Fruit fly (Drosophila melanogaster): ENCODE measurements around the gene Cbp20.

Gene Cbp20

DNA sequence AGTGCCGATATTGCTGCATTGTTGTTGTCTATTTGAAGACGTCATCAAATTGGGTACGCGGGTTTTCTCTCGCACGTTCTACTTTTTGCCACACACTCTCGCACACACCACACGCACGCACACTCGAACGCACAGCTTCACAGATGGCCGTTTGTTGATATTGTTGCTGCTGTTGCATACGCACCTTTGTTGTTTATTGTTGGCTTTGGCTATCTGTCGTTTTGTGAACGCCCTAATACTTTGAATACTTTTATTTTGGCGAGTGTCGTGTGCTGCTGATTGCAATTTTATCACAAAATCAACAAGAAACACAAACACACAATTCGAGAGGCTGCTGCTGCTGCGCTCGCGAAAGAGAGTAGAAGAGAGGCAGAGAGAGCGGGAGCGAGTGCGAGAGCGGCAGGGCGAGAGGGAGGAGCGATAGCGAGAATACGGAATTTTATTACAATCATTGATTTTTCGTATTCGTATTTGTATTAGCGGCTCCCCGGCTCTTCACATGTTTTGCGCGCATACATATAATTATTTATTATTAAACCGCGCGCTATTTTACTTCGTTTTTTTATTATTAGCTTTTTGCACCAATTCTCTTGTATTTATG is 34.2 kb downstream of the Cbp20 start (continued):
- TF ChIP-seq CG8632 (GFP tag; optimal IDR thresholded peaks at IDR 0.05) (peak; percentile 45), fd85E (GFP tag; optimal IDR thresholded peaks at IDR 0.05) (peak; percentile 53), CG3919 (GFP tag; optimal IDR thresholded peaks at IDR 0.05) (no peak), Ets96B (tag; optimal IDR thresholded peaks at IDR 0.05) (no peak), ss (GFP tag; optimal IDR thresholded peaks at IDR 0.05) (peak; percentile 24 to 43), CG9139 (GFP tag; optimal IDR thresholded peaks at IDR 0.05) (peak; percentile 37), Eip93F (GFP tag; optimal IDR thresholded peaks at IDR 0.05) (no peak), fkh (GFP tag; optimal IDR thresholded peaks at IDR 0.05) (peak; percentile 97)

DNA sequence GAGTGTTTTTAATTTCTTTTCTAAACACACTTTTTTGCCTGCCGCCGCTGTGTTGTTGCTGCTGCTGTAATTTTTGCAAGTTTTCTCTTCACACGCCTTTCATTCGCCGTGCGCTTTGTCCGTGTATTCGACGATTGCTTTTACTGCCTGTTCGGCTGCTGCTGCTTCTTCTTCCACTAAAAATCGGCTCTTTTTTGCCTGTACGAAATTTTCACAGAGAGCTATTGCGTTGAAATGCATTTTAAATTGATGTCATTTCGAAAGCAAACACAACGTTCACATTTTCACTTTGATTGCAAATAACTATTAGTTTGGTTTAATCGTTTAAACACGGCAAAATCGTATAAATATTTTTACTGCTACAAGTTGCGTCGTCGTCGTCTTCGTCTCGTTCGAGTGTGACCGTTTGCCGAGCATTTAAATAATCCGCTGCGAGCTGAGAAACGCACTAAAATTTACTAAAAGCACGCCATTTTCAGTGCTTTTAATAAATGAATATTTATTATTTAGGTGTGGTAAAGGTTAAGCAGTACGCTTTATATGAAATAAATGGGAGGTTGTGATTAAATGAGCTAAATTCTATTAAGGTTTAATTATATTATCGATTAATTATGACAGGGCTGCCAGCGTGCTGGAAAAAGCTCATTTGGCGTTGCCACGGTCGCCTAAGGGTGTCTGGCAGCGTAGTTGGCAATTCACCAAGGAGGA is 34.9 kb downstream of the Cbp20 start, which contains the start of the genes Ssdp and CG7985:
Ssdp (minus strand) TSS at position 419 of the 708 bp plus-strand sequence.
CG7985 (plus strand) TSS at position 681 of the 708 bp plus-strand sequence.
- TF ChIP-seq Met (GFP tag; optimal IDR thresholded peaks at IDR 0.05) (peak; percentile 11), CG34406 (GFP tag; optimal IDR thresholded peaks at IDR 0.05) (no peak), CG6854 (GFP tag; optimal IDR thresholded peaks at IDR 0.05) (peak; percentile 14), Sox15 (GFP tag; optimal IDR thresholded peaks at IDR 0.05) (no peak), pdm3 (GFP tag; optimal IDR thresholded peaks at IDR 0.05) (peak; percentile 23), Smox (GFP tag; optimal IDR thresholded peaks at IDR 0.05) (peak; percentile 11)

DNA sequence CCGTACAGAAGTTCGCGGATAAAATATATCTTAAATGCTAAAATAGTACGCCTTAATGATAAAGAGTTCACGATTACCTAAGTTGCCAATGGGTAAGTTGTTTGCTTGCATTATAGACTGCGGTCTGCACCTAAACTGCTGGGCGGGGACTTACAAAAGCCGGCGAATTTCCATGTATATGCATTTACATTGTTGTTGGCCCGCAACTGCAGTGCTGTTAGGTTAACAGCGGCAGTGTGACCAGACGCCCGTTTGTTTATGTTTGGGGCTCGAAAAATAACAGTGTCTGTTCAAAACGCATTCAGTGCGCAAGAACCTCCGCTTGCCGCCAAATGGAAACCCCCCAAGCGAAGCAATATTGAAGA is 35.4 kb downstream of the Cbp20 start:
- TF ChIP-seq dac (GFP tag; optimal IDR thresholded peaks at IDR 0.05) (no peak), Eip75B (GFP tag; optimal IDR thresholded peaks at IDR 0.05) (no peak), dsx (GFP tag; optimal IDR thresholded peaks at IDR 0.05; ENCODE audit: poor library complexity, severe bottlenecking) (peak; percentile 89), CG11294 (GFP tag; IDR thresholded peaks at IDR 0.05) (no peak), Ets96B (tag; optimal IDR thresholded peaks at IDR 0.05) (no peak), esn (GFP tag; optimal IDR thresholded peaks at IDR 0.05) (no peak), Hr4 (GFP tag; optimal IDR thresholded peaks at IDR 0.05) (no peak), CG3919 (GFP tag; optimal IDR thresholded peaks at IDR 0.05) (no peak)

DNA sequence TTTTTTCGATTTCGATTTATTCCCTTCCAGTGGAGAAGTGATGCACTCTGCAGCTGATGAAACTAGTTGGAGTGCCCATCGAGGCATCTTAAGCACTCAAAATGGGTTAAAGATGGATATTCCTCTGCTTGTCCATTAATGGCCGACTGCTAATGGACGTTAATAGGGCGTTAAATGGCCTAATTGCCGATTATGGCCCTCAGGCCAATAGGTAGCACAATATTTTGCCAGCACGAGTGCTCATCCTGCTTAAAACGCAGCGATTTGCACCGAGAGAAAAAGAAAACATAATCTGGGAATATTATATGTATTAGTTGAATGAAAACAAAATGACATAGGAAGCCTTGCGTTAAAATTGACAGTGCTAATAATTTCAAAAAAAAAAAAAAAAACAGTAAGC is 44.0 kb downstream of the Cbp20 start, which contains the start of gene CG44158:
CG44158 (plus strand) TSS at position 301 of the 400 bp plus-strand sequence.
- TF ChIP-seq spab (GFP tag; optimal IDR thresholded peaks at IDR 0.05): no peak
